Fruit fly (Drosophila melanogaster) whole organism, embryonic: ENCODE results near the gene chif.

Experiments
- Atf-2 ChIP-seq: fragments of 200-800 bp; sonication (Bioruptor generic); optimal IDR thresholded peaks from 2 replicates; lab custom pipeline; 2016; ENCODE audit warnings: missing biosample characterization, missing genetic modification characterization
- Awh ChIP-seq: fragments of 200-800 bp; sonication (Bioruptor generic); IDR thresholded peaks from 2 replicates; pipeline ENCODE4, ENCODE4 v1.3.6; 2022; ENCODE audit warnings: missing biosample characterization, missing genetic modification characterization
- B-H2 ChIP-seq: fragments of 200-800 bp; sonication (Bioruptor generic); optimal IDR thresholded peaks from 2 replicates; lab custom pipeline; 2018; ENCODE audit warnings: missing biosample characterization, mild to moderate bottlenecking, missing genetic modification characterization
- Bteb2 ChIP-seq: fragments of 200-800 bp; sonication (Bioruptor generic); optimal IDR thresholded peaks from 2 replicates; lab custom pipeline; 2016; ENCODE audit warnings: missing biosample characterization, missing genetic modification characterization
- CG10147 ChIP-seq: fragments of 200-800 bp; sonication (Bioruptor generic); optimal IDR thresholded peaks from 2 replicates; lab custom pipeline; 2019; ENCODE audit warnings: missing biosample characterization, mild to moderate bottlenecking, missing genetic modification characterization, moderate library complexity
- CG11504 ChIP-seq: fragments of 200-800 bp; sonication (Bioruptor generic); optimal IDR thresholded peaks from 3 replicates; lab custom pipeline; 2019; ENCODE audit warnings: missing biosample characterization, mild to moderate bottlenecking, missing genetic modification characterization, moderate library complexity
- CG12219 ChIP-seq: fragments of 200-800 bp; sonication (Bioruptor generic); optimal IDR thresholded peaks from 3 replicates; lab custom pipeline; 2018; ENCODE audit warnings: missing biosample characterization, mild to moderate bottlenecking, missing genetic modification characterization
- CG13624 ChIP-seq: fragments of 200-800 bp; sonication (Bioruptor generic); optimal IDR thresholded peaks from 2 replicates; lab custom pipeline; 2016; ENCODE audit warnings: missing biosample characterization, missing genetic modification characterization
- CG14441 ChIP-seq: fragments of 200-800 bp; sonication (Bioruptor generic); IDR thresholded peaks from 2 replicates; pipeline ENCODE4 v1.3.6; 2022; ENCODE audit warnings: missing biosample characterization, missing genetic modification characterization
- CG14667 ChIP-seq: fragments of 200-800 bp; sonication (Bioruptor generic); IDR thresholded peaks from 2 replicates; pipeline ENCODE4 v1.3.6; 2022; ENCODE audit warnings: missing biosample characterization, missing genetic modification characterization
- CG1529 ChIP-seq: fragments of 200-800 bp; sonication (Bioruptor generic); optimal IDR thresholded peaks from 3 replicates; lab custom pipeline; 2018; ENCODE audit warnings: missing biosample characterization, missing genetic modification characterization
- CG17385 ChIP-seq: fragments of 200-800 bp; sonication (Bioruptor generic); optimal IDR thresholded peaks from 3 replicates; lab custom pipeline; 2018; ENCODE audit warnings: missing biosample characterization, mild to moderate bottlenecking, missing genetic modification characterization
- CG17802 ChIP-seq: fragments of 200-800 bp; sonication (Bioruptor generic); optimal IDR thresholded peaks from 2 replicates; lab custom pipeline; 2018; ENCODE audit warnings: missing biosample characterization, mild to moderate bottlenecking, missing genetic modification characterization, moderate library complexity
- CG30020 ChIP-seq: fragments of 200-800 bp; optimal IDR thresholded peaks from 2 replicates; lab custom pipeline; 2019; ENCODE audit warnings: missing biosample characterization, mild to moderate bottlenecking, missing genetic modification characterization, moderate library complexity
- CG30403 ChIP-seq: fragments of 200-800 bp; sonication (Bioruptor generic); optimal IDR thresholded peaks from 3 replicates; lab custom pipeline; 2016; ENCODE audit warnings: missing biosample characterization, missing genetic modification characterization
- CG34224 ChIP-seq: fragments of 200-800 bp; sonication (Bioruptor generic); IDR thresholded peaks from 3 replicates; pipeline ENCODE4 v1.3.6; 2022; ENCODE audit warnings: missing biosample characterization, missing genetic modification characterization; ENCODE audit not compliant: partially characterized antibody
- CG4328 ChIP-seq: fragments of 200-800 bp; sonication (Bioruptor generic); optimal IDR thresholded peaks from 3 replicates; lab custom pipeline; 2017; ENCODE audit warnings: missing biosample characterization, missing genetic modification reagents, missing genetic modification characterization
- CG4404 ChIP-seq: fragments of 200-800 bp; sonication (Bioruptor generic); IDR thresholded peaks from 2 replicates; pipeline ENCODE4 v1.3.6; 2022; ENCODE audit warnings: missing biosample characterization, missing genetic modification characterization
- CG7928 ChIP-seq: fragments of 200-800 bp; sonication (Bioruptor generic); optimal IDR thresholded peaks from 2 replicates; lab custom pipeline; 2017; ENCODE audit warnings: missing biosample characterization, mild to moderate bottlenecking, missing genetic modification characterization
- CG9727 ChIP-seq: fragments of 200-800 bp; sonication (Bioruptor generic); optimal IDR thresholded peaks from 3 replicates; lab custom pipeline; 2017; ENCODE audit warnings: missing biosample characterization, mild to moderate bottlenecking, missing genetic modification characterization
- CG9797 ChIP-seq: fragments of 200-800 bp; sonication (Bioruptor generic); optimal IDR thresholded peaks from 3 replicates; lab custom pipeline; 2018; ENCODE audit warnings: missing biosample characterization, mild to moderate bottlenecking, missing genetic modification characterization
- Deaf1 ChIP-seq: fragments of 200-800 bp; optimal IDR thresholded peaks from 3 replicates; lab custom pipeline; 2019; ENCODE audit warnings: missing biosample characterization, mild to moderate bottlenecking, missing genetic modification characterization, moderate library complexity
- H15 ChIP-seq: fragments of 200-800 bp; sonication (Bioruptor generic); IDR thresholded peaks from 3 replicates; pipeline ENCODE4 v1.3.6; 2022; ENCODE audit warnings: missing biosample characterization, missing genetic modification characterization
- HLH3B ChIP-seq: fragments of 200-800 bp; sonication (Bioruptor generic); IDR thresholded peaks from 2 replicates; pipeline ENCODE4 v1.3.6; 2022; ENCODE audit warnings: missing biosample characterization, missing genetic modification characterization
- Lpt ChIP-seq: fragments of >200 bp; optimal IDR thresholded peaks from 2 replicates; lab custom pipeline; 2018; ENCODE audit warnings: missing biosample characterization, missing genetic modification characterization
- Myb ChIP-seq: fragments of 200-800 bp; sonication (Bioruptor generic); optimal IDR thresholded peaks from 2 replicates; lab custom pipeline; 2016; ENCODE audit warnings: missing biosample characterization, missing genetic modification characterization
- NC2α ChIP-seq: fragments of 200-800 bp; sonication (Bioruptor generic); optimal IDR thresholded peaks from 2 replicates; lab custom pipeline; 2016; ENCODE audit warnings: missing biosample characterization, missing genetic modification characterization
- Neu2 ChIP-seq: fragments of 200-800 bp; sonication (Bioruptor generic); optimal IDR thresholded peaks from 3 replicates; lab custom pipeline; 2016; ENCODE audit warnings: missing biosample characterization, missing genetic modification characterization, borderline replicate concordance
- Rx ChIP-seq: fragments of 200-800 bp; sonication (Bioruptor generic); IDR thresholded peaks from 2 replicates; pipeline ENCODE4 v1.3.6; 2022; ENCODE audit warnings: missing biosample characterization, missing genetic modification characterization
- Side ChIP-seq: fragments of 200-800 bp; sonication (Bioruptor generic); optimal IDR thresholded peaks from 2 replicates; lab custom pipeline; 2016; ENCODE audit warnings: missing biosample characterization, missing genetic modification characterization
- Sox100B ChIP-seq: fragments of 200-800 bp; sonication (Bioruptor generic); optimal IDR thresholded peaks from 3 replicates; lab custom pipeline; 2018; ENCODE audit warnings: missing biosample characterization, mild to moderate bottlenecking, missing genetic modification characterization
- Sry-δ ChIP-seq: fragments of 200-800 bp; sonication (Bioruptor generic); optimal IDR thresholded peaks from 2 replicates; lab custom pipeline; 2016; ENCODE audit warnings: missing biosample characterization, missing genetic modification characterization
- Usf ChIP-seq: fragments of 200-800 bp; sonication (Bioruptor generic); optimal IDR thresholded peaks from 2 replicates; lab custom pipeline; 2017; ENCODE audit warnings: missing genotype, missing biosample characterization, missing genetic modification characterization
- crc ChIP-seq: fragments of 200-800 bp; sonication (Bioruptor generic); optimal IDR thresholded peaks from 2 replicates; lab custom pipeline; 2016; ENCODE audit warnings: missing biosample characterization, missing genetic modification characterization
- danr ChIP-seq: fragments of 200-800 bp; sonication (Bioruptor generic); IDR thresholded peaks from 2 replicates; pipeline ENCODE4 v1.3.6; 2022; ENCODE audit warnings: missing biosample characterization, missing genetic modification characterization
- dmrt99B ChIP-seq: fragments of 200-800 bp; sonication (Bioruptor generic); optimal IDR thresholded peaks from 2 replicates; lab custom pipeline; 2018; ENCODE audit warnings: missing biosample characterization, mild to moderate bottlenecking, missing genetic modification characterization, moderate library complexity
- fd102C ChIP-seq: fragments of 200-800 bp; sonication (Bioruptor generic); optimal IDR thresholded peaks from 2 replicates; lab custom pipeline; 2018; ENCODE audit warnings: missing biosample characterization, mild to moderate bottlenecking, missing genetic modification characterization, moderate library complexity
- fd64A ChIP-seq: fragments of 200-800 bp; sonication (Bioruptor generic); optimal IDR thresholded peaks from 3 replicates; lab custom pipeline; 2018; ENCODE audit warnings: missing biosample characterization, mild to moderate bottlenecking, missing genetic modification characterization
- grau ChIP-seq: fragments of 200-800 bp; optimal IDR thresholded peaks from 3 replicates; lab custom pipeline; 2019; ENCODE audit warnings: missing biosample characterization, mild to moderate bottlenecking, missing genetic modification characterization, moderate library complexity
- gt ChIP-seq: fragments of 200-800 bp; sonication (Bioruptor generic); IDR thresholded peaks from 2 replicates; pipeline ENCODE4 v1.3.6; 2022; ENCODE audit warnings: missing biosample characterization, missing genetic modification characterization
- jumu ChIP-seq: fragments of 200-800 bp; sonication (Bioruptor generic); optimal IDR thresholded peaks from 3 replicates; lab custom pipeline; 2016; ENCODE audit warnings: missing biosample characterization, missing genetic modification characterization
- luna ChIP-seq: fragments of 200-800 bp; sonication (Bioruptor generic); optimal IDR thresholded peaks from 2 replicates; lab custom pipeline; 2016; ENCODE audit warnings: missing biosample characterization, missing genetic modification characterization
- pan ChIP-seq, 4 experiments: fragments of >200 bp in 3 of 4; fragments of 200-800 bp in 1 of 4; sonication (Bioruptor generic) in 1 of 4; optimal IDR thresholded peaks in 3 of 4; IDR thresholded peaks in 1 of 4; 2 replicates each; pipeline versions ENCODE4 v1.3.6 to Lab custom; 2017 to 2022; ENCODE audit warnings: missing biosample characterization in 2 of 4, missing genetic modification characterization in 2 of 4, mixed read lengths in 1 of 4
- shn ChIP-seq: fragments of 200-800 bp; sonication (Bioruptor generic); optimal IDR thresholded peaks from 3 replicates; lab custom pipeline; 2016; ENCODE audit warnings: missing biosample characterization, missing genetic modification characterization
- stwl ChIP-seq: fragments of 200-800 bp; sonication (Bioruptor generic); optimal IDR thresholded peaks from 3 replicates; lab custom pipeline; 2018; ENCODE audit warnings: missing biosample characterization, mild to moderate bottlenecking, missing genetic modification characterization, moderate library complexity
- tap ChIP-seq: fragments of 200-800 bp; optimal IDR thresholded peaks from 3 replicates; lab custom pipeline; 2019; ENCODE audit warnings: missing biosample characterization, mild to moderate bottlenecking, missing genetic modification characterization, moderate library complexity
- ttk ChIP-seq: fragments of 200-800 bp; sonication (Bioruptor generic); IDR thresholded peaks from 2 replicates; pipeline ENCODE4 v2.1.2; 2022; ENCODE audit warnings: missing biosample characterization, missing genetic modification characterization
- wek ChIP-seq: fragments of 200-800 bp; sonication (Bioruptor generic); optimal IDR thresholded peaks from 3 replicates; lab custom pipeline; 2018; ENCODE audit warnings: missing biosample characterization, mild to moderate bottlenecking, missing genetic modification characterization, moderate library complexity
- wor ChIP-seq: fragments of 200-800 bp; sonication (Bioruptor generic); IDR thresholded peaks from 2 replicates; pipeline ENCODE4 v1.3.6; 2022; ENCODE audit warnings: missing biosample characterization, missing genetic modification characterization
- zen2 ChIP-seq: fragments of 200-800 bp; sonication (Bioruptor generic); IDR thresholded peaks from 3 replicates; pipeline ENCODE4 v1.3.6; 2022; ENCODE audit warnings: missing biosample characterization, missing genetic modification characterization; ENCODE audit not compliant: partially characterized antibody

The chif gene

DNA sequence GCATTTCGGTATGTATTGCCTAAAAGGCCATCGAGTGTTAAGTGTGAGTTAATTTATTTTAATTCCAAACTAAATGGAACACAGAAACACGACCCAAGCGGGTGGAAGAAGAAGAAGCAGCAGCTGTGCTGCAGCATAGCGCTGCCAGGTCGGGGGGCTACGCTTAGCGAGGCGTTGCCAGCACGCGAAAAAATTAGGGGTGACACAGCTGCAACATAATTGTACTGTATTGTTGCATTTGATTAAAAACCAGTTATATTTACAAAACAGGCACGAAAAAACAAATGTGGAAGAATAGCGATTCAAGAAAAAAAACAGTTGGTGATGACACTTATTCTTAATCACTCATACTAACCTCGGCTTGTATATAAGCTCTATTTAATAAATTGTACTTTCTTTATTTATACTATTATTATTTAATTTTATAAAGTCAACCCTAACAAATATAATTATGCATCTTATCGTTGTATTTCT is 2.2 kb downstream of the chif start (continued):
- TF ChIP-seq CG17802 (tag; lab: Kevin White, UChicago) (peak; percentile 35), NC2α (GFP tag; lab: Kevin White, UChicago) (peak; percentile 9), fd64A (GFP tag; lab: Kevin White, UChicago) (no peak), CG4328 (GFP tag; lab: Kevin White, UChicago) (peak; percentile 28), jumu (GFP tag; lab: Kevin White, UChicago) (peak; percentile 71), HLH3B (peak; percentile 80), fd102C (GFP tag; lab: Kevin White, UChicago) (no peak), CG10147 (GFP tag; lab: Kevin White, UChicago) (no peak), CG30403 (GFP tag; lab: Kevin White, UChicago) (peak; percentile 76), CG34224 (GFP tag; lab: Robert Waterston, UW) (no peak), CG9727 (GFP tag; lab: Kevin White, UChicago) (peak; percentile 78), Awh (GFP tag; lab: Robert Waterston, UW) (peak; percentile 69), Sry-δ (GFP tag; lab: Kevin White, UChicago) (peak; percentile 87), CG13624 (GFP tag; lab: Kevin White, UChicago) (peak; percentile 55), Deaf1 (tag; lab: Kevin White, UChicago) (no peak), Myb (GFP tag; lab: Kevin White, UChicago) (peak; percentile 65), gt (GFP tag; lab: Robert Waterston, UW) (peak; percentile 35; the same call in 1 of the 2 replicates), Rx (GFP tag; lab: Robert Waterston, UW) (peak; percentile 78), CG11504 (no peak), tap (tag; lab: Kevin White, UChicago) (no peak), shn (GFP tag; lab: Kevin White, UChicago) (peak; percentile 66), Lpt (GFP tag; lab: Kevin White, UChicago) (no peak), CG4404 (GFP tag; lab: Robert Waterston, UW) (peak; percentile 60), stwl (peak; percentile 57), pan (optimal IDR thresholded peaks at IDR 0.05; lab: Kevin White, UChicago) (no peak), pan (GFP tag; optimal IDR thresholded peaks at IDR 0.05 in 1 of 2, IDR thresholded peaks at IDR 0.05 in 1 of 2) (peak in 1 of 2 experiments; percentile 82), Neu2 (GFP tag; lab: Kevin White, UChicago) (no peak), H15 (GFP tag; lab: Robert Waterston, UW) (peak; percentile 74), ttk (GFP tag; lab: Robert Waterston, UW) (peak; percentile 38; the same call in 1 of the 2 replicates), CG30020 (tag; lab: Kevin White, UChicago) (peak; percentile 42), wor (GFP tag; lab: Robert Waterston, UW) (peak; percentile 66; the same call in 1 of the 2 replicates), crc (GFP tag; lab: Kevin White, UChicago) (peak; percentile 29), Sox100B (GFP tag; lab: Kevin White, UChicago) (peak; percentile 70), CG1529 (GFP tag; lab: Kevin White, UChicago) (peak; percentile 10), Bteb2 (peak; percentile 27), B-H2 (GFP tag; lab: Kevin White, UChicago) (peak; percentile 82), Usf (GFP tag; lab: Kevin White, UChicago) (peak; percentile 30), dmrt99B (tag; lab: Kevin White, UChicago) (no peak), CG12219 (no peak), CG7928 (GFP tag; lab: Kevin White, UChicago) (no peak), Atf-2 (GFP tag; lab: Kevin White, UChicago) (peak; percentile 61), CG17385 (GFP tag; lab: Kevin White, UChicago) (peak; percentile 98), luna (no peak), CG9797 (GFP tag; lab: Kevin White, UChicago) (no peak), Side (GFP tag; lab: Kevin White, UChicago) (peak; percentile 19), grau (tag; lab: Kevin White, UChicago) (peak; percentile 77), wek (GFP tag; lab: Kevin White, UChicago) (no peak), danr (GFP tag; lab: Robert Waterston, UW) (no peak), CG14441 (GFP tag; lab: Robert Waterston, UW) (no peak; the same call in 1 of the 2 replicates), CG14667 (GFP tag; lab: Robert Waterston, UW) (peak; percentile 75; the same call in 1 of the 2 replicates), zen2 (GFP tag; lab: Robert Waterston, UW) (0 out of 3 replicates have a peak, but pooled peaks have one; percentile 59)
